Worm (Caenorhabditis elegans) whole organism, L2 larva: ENCODE measurements around the gene nhl-2.
A peak's percentile ranks its signal among the peaks of the same experiment; 100 is the strongest.

ENCODE experiments used
- C34F6.9 ChIP-seq: fragments of 150-350 bp; optimal IDR thresholded peaks from 2 replicates; lab custom pipeline; 2014; ENCODE audit warnings: missing biosample characterization, missing genetic modification characterization
- F13H6.1 ChIP-seq: sonication (generic microtip); optimal IDR thresholded peaks from 2 replicates; lab custom pipeline; 2016; ENCODE audit warnings: missing genetic modification characterization, missing compliant biosample characterization
- R02D3.7 ChIP-seq: fragments of 150-350 bp; optimal IDR thresholded peaks from 2 replicates; lab custom pipeline; 2014; ENCODE audit warnings: missing biosample characterization, missing genetic modification characterization
- Y55F3AM.14 ChIP-seq: fragments of 200-800 bp; sonication (Bioruptor generic); optimal IDR thresholded peaks from 2 replicates; lab custom pipeline; 2018; ENCODE audit warnings: mild to moderate bottlenecking, missing genetic modification characterization, missing compliant biosample characterization
- ZK546.5 ChIP-seq: sonication (generic microtip); optimal IDR thresholded peaks from 2 replicates; lab custom pipeline; 2017; ENCODE audit warnings: missing biosample characterization, missing genetic modification characterization
- alr-1 ChIP-seq: fragments of 150-350 bp; optimal IDR thresholded peaks from 2 replicates; lab custom pipeline; 2014; ENCODE audit warnings: missing biosample characterization, missing genetic modification characterization
- ama-1 ChIP-seq: fragments of 150-350 bp; optimal IDR thresholded peaks from 2 replicates; lab custom pipeline; 2018; ENCODE audit warnings: inconsistent platforms
- ceh-16 ChIP-seq: fragments of 150-350 bp; optimal IDR thresholded peaks from 2 replicates; lab custom pipeline; 2014; ENCODE audit warnings: missing biosample characterization, missing genetic modification characterization
- ceh-82 ChIP-seq: fragments of 150-350 bp; optimal IDR thresholded peaks from 2 replicates; lab custom pipeline; 2014; ENCODE audit warnings: missing biosample characterization, missing genetic modification characterization
- crh-2 ChIP-seq: sonication (generic microtip); optimal IDR thresholded peaks from 2 replicates; lab custom pipeline; 2017; ENCODE audit warnings: missing biosample characterization, missing genetic modification characterization
- egl-27 ChIP-seq: sonication (generic microtip); optimal IDR thresholded peaks from 3 replicates; lab custom pipeline; 2017; ENCODE audit warnings: missing biosample characterization, missing genetic modification reagents, missing genetic modification characterization
- elt-3 ChIP-seq: sonication (generic microtip); optimal IDR thresholded peaks from 2 replicates; lab custom pipeline; 2017; ENCODE audit warnings: missing biosample characterization, missing genetic modification characterization
- fos-1 ChIP-seq: fragments of 150-350 bp; optimal IDR thresholded peaks from 2 replicates; lab custom pipeline; 2014; ENCODE audit warnings: missing biosample characterization, missing genetic modification characterization
- gmeb-1 ChIP-seq: fragments of 150-350 bp; optimal IDR thresholded peaks from 2 replicates; lab custom pipeline; 2014; ENCODE audit warnings: missing biosample characterization, missing genetic modification characterization
- lin-11 ChIP-seq: fragments of 150-350 bp; sonication (generic microtip); optimal IDR thresholded peaks from 2 replicates; lab custom pipeline; 2014; ENCODE audit warnings: missing biosample characterization, missing genetic modification characterization, inconsistent platforms, mixed read lengths
- lin-13 ChIP-seq: fragments of 150-350 bp; optimal IDR thresholded peaks from 2 replicates; lab custom pipeline; 2014; ENCODE audit warnings: missing biosample characterization, missing genetic modification reagents, missing genetic modification characterization
- lin-39 ChIP-seq: fragments of 150-350 bp; optimal IDR thresholded peaks from 2 replicates; lab custom pipeline; 2014; ENCODE audit warnings: missing biosample characterization, missing genetic modification reagents, missing genetic modification characterization
- lsy-2 ChIP-seq, 2 experiments: fragments of 150-350 bp in 1 of 2; sonication (generic microtip) in 1 of 2; optimal IDR thresholded peaks; 2 replicates each; lab custom pipeline; 2014 to 2017; ENCODE audit warnings: missing biosample characterization in 2 of 2, missing genetic modification characterization in 2 of 2
- mab-5 ChIP-seq: fragments of 150-350 bp; optimal IDR thresholded peaks from 2 replicates; lab custom pipeline; 2014; ENCODE audit warnings: missing biosample characterization, missing genetic modification characterization
- mbf-1 ChIP-seq: sonication (generic microtip); optimal IDR thresholded peaks from 2 replicates; lab custom pipeline; 2017; ENCODE audit warnings: missing biosample characterization, missing genetic modification characterization
- mdl-1 ChIP-seq, 2 experiments: fragments of 150-350 bp in 1 of 2; sonication (generic microtip) in 1 of 2; optimal IDR thresholded peaks; 2 replicates each; lab custom pipeline; 2017; ENCODE audit warnings: missing biosample characterization in 2 of 2, missing genetic modification characterization in 2 of 2
- nhr-11 ChIP-seq: fragments of 150-350 bp; optimal IDR thresholded peaks from 2 replicates; lab custom pipeline; 2014; ENCODE audit warnings: missing biosample characterization, missing genetic modification characterization
- nhr-12 ChIP-seq: fragments of 150-350 bp; optimal IDR thresholded peaks from 2 replicates; lab custom pipeline; 2014; ENCODE audit warnings: missing biosample characterization, missing genetic modification characterization
- nhr-129 ChIP-seq: fragments of 150-350 bp; optimal IDR thresholded peaks from 2 replicates; lab custom pipeline; 2014; ENCODE audit warnings: missing biosample characterization, missing genetic modification characterization
- nhr-25 ChIP-seq: fragments of 150-350 bp; sonication (generic microtip); optimal IDR thresholded peaks from 3 replicates; lab custom pipeline; 2014; ENCODE audit warnings: missing biosample characterization, missing genetic modification characterization
- peb-1 ChIP-seq: fragments of 150-350 bp; optimal IDR thresholded peaks from 2 replicates; lab custom pipeline; 2014; ENCODE audit warnings: missing biosample characterization, missing genetic modification characterization
- sem-4 ChIP-seq: fragments of 150-350 bp; optimal IDR thresholded peaks from 2 replicates; lab custom pipeline; 2014; ENCODE audit warnings: missing biosample characterization, missing genetic modification reagents, missing genetic modification characterization
- skn-1 ChIP-seq: sonication (generic microtip); optimal IDR thresholded peaks from 2 replicates; lab custom pipeline; 2017; ENCODE audit warnings: missing biosample characterization, missing genetic modification characterization
- sma-3 ChIP-seq: sonication (generic microtip); optimal IDR thresholded peaks from 2 replicates; lab custom pipeline; 2016; ENCODE audit warnings: missing genetic modification reagents, missing genetic modification characterization, missing compliant biosample characterization
- unc-39 ChIP-seq: fragments of 150-350 bp; optimal IDR thresholded peaks from 2 replicates; lab custom pipeline; 2014; ENCODE audit warnings: missing biosample characterization, missing genetic modification characterization
- unc-55 ChIP-seq: fragments of 150-350 bp; sonication (generic microtip); optimal IDR thresholded peaks from 3 replicates; lab custom pipeline; 2014; ENCODE audit warnings: missing biosample characterization, missing genetic modification reagents, missing genetic modification characterization
- unc-62 ChIP-seq: fragments of 150-350 bp; optimal IDR thresholded peaks from 2 replicates; lab custom pipeline; 2014; ENCODE audit warnings: missing biosample characterization, missing genetic modification reagents, missing genetic modification characterization
- ztf-1 ChIP-seq: fragments of 200-800 bp; sonication (Bioruptor generic); conservative IDR thresholded peaks from 2 replicates; pipeline ENCODE4 v1.3.6; 2022; ENCODE audit warnings: missing genetic modification characterization, missing compliant biosample characterization
- ztf-11 ChIP-seq: sonication (generic microtip); optimal IDR thresholded peaks from 2 replicates; lab custom pipeline; 2017; ENCODE audit warnings: missing biosample characterization, missing genetic modification characterization
- ztf-4 ChIP-seq: fragments of 150-350 bp; optimal IDR thresholded peaks from 2 replicates; lab custom pipeline; 2014; ENCODE audit warnings: missing biosample characterization, missing genetic modification characterization

The nhl-2 gene

ce11 chrIII:4910956-4911355, 12.1 kb upstream of the nhl-2 start, which contains the start of gene F26F4.2:
TSS of gene F26F4.2 (plus strand) at chrIII:4911256.
- TF ChIP-seq alr-1 (no peak), F13H6.1 (no peak), nhr-12 (tag; lab: Kevin White, UChicago) (no peak), peb-1 (tag; lab: Kevin White, UChicago) (no peak), mab-5 (no peak), elt-3 (no peak), gmeb-1 (no peak), mdl-1 (tag; optimal IDR thresholded peaks at IDR 0.05; lab: Kevin White, UChicago) (no peak), unc-62 (no peak), ama-1 (lab: Kevin White, UChicago) (no peak), skn-1 (tag; lab: Kevin White, UChicago) (no peak), ztf-11 (no peak)

- no peak for TF ChIP-seq gmeb-1
- no peak for TF ChIP-seq skn-1 (tag; lab: Kevin White, UChicago)
- TF ChIP-seq ama-1 (lab: Kevin White, UChicago) = no peak
- TF ChIP-seq nhr-25 (tag; lab: Kevin White, UChicago) = no peak
- TF ChIP-seq unc-39 (tag; lab: Kevin White, UChicago) = no peak
- no peak for TF ChIP-seq nhr-12 (tag; lab: Kevin White, UChicago)
- TF ChIP-seq mbf-1 = no peak
- TF ChIP-seq lin-39 (tag; lab: Kevin White, UChicago) = no peak
- TF ChIP-seq crh-2 (tag; lab: Kevin White, UChicago) = no peak
- no peak for TF ChIP-seq mdl-1 (tag; optimal IDR thresholded peaks at IDR 0.05; lab: Kevin White, UChicago)
- TF ChIP-seq Y55F3AM.14 = no peak
- no peak for TF ChIP-seq lsy-2 (tag; optimal IDR thresholded peaks at IDR 0.05; lab: Kevin White, UChicago)
- TF ChIP-seq elt-3 = no peak
- no peak for TF ChIP-seq ztf-1 (GFP tag; lab: Robert Waterston, UW)
- no peak for TF ChIP-seq peb-1 (tag; lab: Kevin White, UChicago)
- TF ChIP-seq unc-62 = no peak
- TF ChIP-seq ztf-4 (tag; lab: Kevin White, UChicago) = no peak
- no peak for TF ChIP-seq lin-13 (GFP tag; lab: Kevin White, UChicago)
Measured at ce11 chrIII:4909938-4910337, 11.1 kb upstream of the nhl-2 start, which contains the start of gene F26F4.12. TSS of gene F26F4.12 (minus strand) at chrIII:4910038.

- TF ChIP-seq ceh-16 (tag; lab: Kevin White, UChicago) (no peak), ztf-4 (tag; lab: Kevin White, UChicago) (no peak), mdl-1 (tag; optimal IDR thresholded peaks at IDR 0.05; lab: Kevin White, UChicago) (no peak), sem-4 (tag; lab: Kevin White, UChicago) (no peak), Y55F3AM.14 (no peak), F13H6.1 (no peak), ceh-82 (tag; lab: Kevin White, UChicago) (no peak), mab-5 (no peak)
- TF ChIP-seq, all 48 proteins: peak for 0
Measured at ce11 chrIII:4906896-4907295, 8.0 kb upstream of the nhl-2 start, which contains the start of gene rom-1. TSS of gene rom-1 (plus strand) at chrIII:4907196.

- TF ChIP-seq nhr-25 (tag; lab: Kevin White, UChicago) = no peak
- TF ChIP-seq ama-1 (lab: Kevin White, UChicago) = no peak
- TF ChIP-seq gmeb-1 = peak; percentile 20
- peak; percentile 99 for TF ChIP-seq fos-1
- no peak for TF ChIP-seq ceh-16 (tag; lab: Kevin White, UChicago)
- no peak for TF ChIP-seq mbf-1
Measured at ce11 chrIII:4906365-4906764, 7.5 kb upstream of the nhl-2 start.

ce11 chrIII:4905405-4905804, 6.5 kb upstream of the nhl-2 start, which contains the start of gene F26F4.8:
TSS of gene F26F4.8 (minus strand) at chrIII:4905473.
- TF ChIP-seq lsy-2 (tag; optimal IDR thresholded peaks at IDR 0.05; lab: Kevin White, UChicago) = peak in 1 of 2 experiments; percentile 41
- TF ChIP-seq lin-11 (tag; lab: Kevin White, UChicago) = no peak
- no peak for TF ChIP-seq unc-62
- peak; percentile 36 for TF ChIP-seq fos-1
- no peak for TF ChIP-seq ZK546.5 (tag; lab: Kevin White, UChicago)
- peak; percentile 17 for TF ChIP-seq gmeb-1
- no peak for TF ChIP-seq nhr-11 (tag; lab: Kevin White, UChicago)
- TF ChIP-seq unc-55 (GFP tag; lab: Kevin White, UChicago) = peak; percentile 21
- TF ChIP-seq nhr-129 (tag; lab: Kevin White, UChicago) = peak; percentile 16
- TF ChIP-seq C34F6.9 (tag; lab: Kevin White, UChicago) = peak; percentile 55
- peak; percentile 28 for TF ChIP-seq F13H6.1

- no peak for TF ChIP-seq sma-3 (GFP tag; lab: Kevin White, UChicago)
- no peak for TF ChIP-seq F13H6.1
- no peak for TF ChIP-seq ZK546.5 (tag; lab: Kevin White, UChicago)
- no peak for TF ChIP-seq egl-27 (tag; lab: Kevin White, UChicago)
- TF ChIP-seq R02D3.7 (tag; lab: Kevin White, UChicago) = no peak
- no peak for TF ChIP-seq skn-1 (tag; lab: Kevin White, UChicago)
- no peak for TF ChIP-seq mbf-1
- no peak for TF ChIP-seq nhr-25 (tag; lab: Kevin White, UChicago)
- TF ChIP-seq, all 48 proteins: peak for 0
Measured at ce11 chrIII:4903784-4904183, 4.9 kb upstream of the nhl-2 start, which contains the start of gene kbp-2. TSS of gene kbp-2 (minus strand) at chrIII:4903884.
